Worm (Caenorhabditis elegans): ENCODE measurements around the gene tpk-1.

Gene tpk-1

DNA sequence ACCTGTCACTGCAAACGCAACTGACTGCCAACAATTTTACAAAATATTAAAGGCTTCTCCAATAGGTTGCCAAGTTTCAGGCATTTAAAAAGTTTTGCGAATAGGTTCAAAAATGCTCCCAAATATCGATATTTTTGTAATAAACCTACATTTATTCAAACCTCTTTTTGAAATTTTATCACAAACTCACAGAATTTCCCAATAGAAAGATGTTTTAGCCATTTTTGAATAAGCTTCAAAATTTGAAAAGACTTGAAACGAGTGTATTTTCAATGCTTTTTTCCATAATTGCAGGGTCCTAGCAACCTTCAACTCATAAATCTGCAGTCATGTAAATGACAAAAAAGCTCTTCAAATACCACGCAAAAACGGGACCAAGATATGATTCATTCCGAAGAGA, 29.6 kb upstream of the tpk-1 start:
- TF ChIP-seq F10B5.3 (tag; optimal IDR thresholded peaks at IDR 0.05): no peak
- peak; percentile 55 for TF ChIP-seq aha-1 (tag)
- TF ChIP-seq unc-62 (GFP tag; optimal IDR thresholded peaks at IDR 0.05 in 1 of 2): peak in 1 of 2 experiments; percentile 74
- no peak for TF ChIP-seq unc-62 (tag; optimal IDR thresholded peaks at IDR 0.05)
- no peak for TF ChIP-seq ZK337.2 (GFP tag; IDR thresholded peaks at IDR 0.05)

DNA sequence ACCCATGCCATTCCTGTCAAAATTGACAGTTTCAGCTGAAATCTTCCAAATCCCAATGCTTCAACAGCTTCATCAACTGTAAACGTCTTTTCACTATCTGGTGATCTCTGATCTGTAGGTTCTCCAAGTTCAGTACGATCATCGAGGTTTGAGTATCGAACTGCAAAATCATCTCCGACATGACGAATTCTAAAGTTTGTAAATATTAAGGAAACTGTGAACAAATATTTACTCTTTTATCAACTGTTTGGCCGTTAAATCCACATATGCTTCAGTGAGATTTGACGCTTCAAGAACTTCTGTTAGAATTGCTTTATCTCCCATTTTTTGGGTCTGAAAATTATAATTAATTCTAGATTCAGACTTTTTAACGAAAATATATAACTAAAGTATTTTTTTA, 26.8 kb upstream of the tpk-1 start, which contains the start of gene svop-1:
Gene svop-1, minus strand, starts transcription at position 339 of the 400 bp plus-strand sequence.
- TF ChIP-seq unc-62 (GFP tag; optimal IDR thresholded peaks at IDR 0.05 in 1 of 2) (peak in 1 of 2 experiments; percentile 7), unc-62 (tag; optimal IDR thresholded peaks at IDR 0.05) (no peak), egl-27 (tag; optimal IDR thresholded peaks at IDR 0.05) (no peak)

DNA sequence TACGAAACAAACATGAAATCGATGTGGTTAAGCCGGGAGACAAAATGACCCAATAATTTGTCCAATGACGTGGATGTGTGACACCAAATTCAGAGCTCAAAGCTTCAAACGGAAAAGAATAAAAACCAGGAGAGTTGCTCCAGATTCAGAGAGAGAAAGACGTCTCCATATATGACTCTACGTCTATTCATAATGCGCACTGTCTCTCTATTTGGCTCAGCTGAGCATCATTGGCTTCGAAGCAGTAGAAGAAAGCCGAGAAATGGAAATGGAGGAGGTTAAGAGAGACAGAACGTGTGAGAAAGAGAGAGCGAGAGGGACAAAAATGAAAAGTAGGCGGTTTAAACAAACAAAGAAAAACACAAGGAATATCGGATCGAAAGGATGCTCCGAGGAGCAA, 25.6 kb upstream of the tpk-1 start:
- TF ChIP-seq mdl-1 (tag; optimal IDR thresholded peaks at IDR 0.05) (no peak), fos-1 (tag; optimal IDR thresholded peaks at IDR 0.05) (no peak), unc-62 (GFP tag; optimal IDR thresholded peaks at IDR 0.05 in 1 of 2) (peak in 1 of 2 experiments; percentile 55), unc-62 (tag; optimal IDR thresholded peaks at IDR 0.05) (no peak), cey-2 (tag; optimal IDR thresholded peaks at IDR 0.05; ENCODE audit: borderline replicate concordance, insufficient read depth) (no peak), dpl-1 (GFP tag; optimal IDR thresholded peaks at IDR 0.05) (no peak), hmg-1.1 (GFP tag; IDR thresholded peaks at IDR 0.05) (peak; percentile 24; the same call in 1 of the 2 replicates), nhr-111 (GFP tag; optimal IDR thresholded peaks at IDR 0.05) (no peak), lsy-2 (tag; optimal IDR thresholded peaks at IDR 0.05) (peak in 1 of 2 experiments; percentile 32), ctbp-1 (GFP tag; IDR thresholded peaks at IDR 0.05) (no peak), lin-13 (GFP tag; optimal IDR thresholded peaks at IDR 0.05) (no peak), rbr-2 (tag; optimal IDR thresholded peaks at IDR 0.05) (peak; percentile 33), jun-1 (tag; optimal IDR thresholded peaks at IDR 0.05) (no peak), mep-1 (tag; optimal IDR thresholded peaks at IDR 0.05) (peak; percentile 20), spr-3 (GFP tag; optimal IDR thresholded peaks at IDR 0.05) (no peak), sdz-12 (GFP tag; optimal IDR thresholded peaks at IDR 0.05) (no peak), lir-3 (tag; optimal IDR thresholded peaks at IDR 0.05) (no peak), saeg-2 (GFP tag; IDR thresholded peaks at IDR 0.05) (no peak), tag-97 (GFP tag; IDR thresholded peaks at IDR 0.05) (no peak), egl-27 (tag; optimal IDR thresholded peaks at IDR 0.05) (no peak), nhr-10 (tag; optimal IDR thresholded peaks at IDR 0.05) (no peak), nhr-42 (GFP tag; IDR thresholded peaks at IDR 0.05) (no peak), hlh-30 (tag; optimal IDR thresholded peaks at IDR 0.05; ENCODE audit: insufficient read depth) (peak; percentile 40), daf-8 (GFP tag; IDR thresholded peaks at IDR 0.05) (no peak), dve-1 (tag; optimal IDR thresholded peaks at IDR 0.05; ENCODE audit: insufficient read depth) (peak; percentile 16)

DNA sequence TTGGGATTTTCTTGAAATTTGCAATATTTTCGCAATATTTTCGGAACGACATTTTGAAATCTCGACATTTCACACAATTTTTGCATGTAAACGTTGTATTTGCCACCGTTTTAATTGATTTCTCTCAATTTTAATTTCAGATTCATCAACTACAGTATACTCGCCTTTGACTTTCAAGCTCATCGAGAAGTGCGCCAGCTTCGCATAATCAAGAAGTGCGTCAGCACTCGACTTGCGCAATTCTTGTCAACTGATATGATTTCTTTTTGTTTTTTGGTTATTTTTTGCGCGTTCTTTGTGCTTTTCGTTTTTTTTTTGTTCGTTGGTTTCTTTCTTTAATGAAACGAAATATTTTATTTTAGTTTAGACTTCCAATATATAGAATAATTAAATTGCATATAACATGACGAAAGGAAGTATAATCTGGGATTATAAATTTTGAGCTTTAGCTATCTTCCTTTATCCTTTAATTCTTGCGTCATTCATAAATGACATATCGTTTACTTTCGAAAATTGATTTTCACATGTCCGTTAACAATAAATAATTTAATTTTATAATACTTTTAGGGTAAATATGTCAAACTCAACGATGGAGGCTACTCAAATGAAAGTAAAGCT, 24.7 kb upstream of the tpk-1 start, which contains the start of gene famh-136:
Gene famh-136, plus strand, starts transcription at position 568 of the 618 bp plus-strand sequence.
- TF ChIP-seq aha-1 (tag) (no peak), F49E8.2 (tag; optimal IDR thresholded peaks at IDR 0.05; ENCODE audit: borderline replicate concordance) (peak; percentile 11), Y48G9A.11 (GFP tag; IDR thresholded peaks at IDR 0.05) (no peak), unc-130 (GFP tag; optimal IDR thresholded peaks at IDR 0.05) (peak; percentile 43), ZK546.5 (tag; optimal IDR thresholded peaks at IDR 0.05) (no peak), aly-2 (tag; optimal IDR thresholded peaks at IDR 0.05) (no peak), lin-38 (GFP tag; IDR thresholded peaks at IDR 0.05) (peak; percentile 85), fkh-10 (GFP tag; optimal IDR thresholded peaks at IDR 0.05) (peak; percentile 37), R02D3.7 (tag; optimal IDR thresholded peaks at IDR 0.05) (no peak), hlh-30 (tag; optimal IDR thresholded peaks at IDR 0.05; ENCODE audit: insufficient read depth) (peak; percentile 80), mdl-1 (tag; optimal IDR thresholded peaks at IDR 0.05) (peak in 1 of 2 experiments; percentile 56), spr-3 (GFP tag; optimal IDR thresholded peaks at IDR 0.05) (peak; percentile 38), hif-1 (tag; optimal IDR thresholded peaks at IDR 0.05) (peak in 1 of 2 experiments; percentile 73), fos-1 (tag; optimal IDR thresholded peaks at IDR 0.05) (peak; percentile 35), daf-16 (GFP tag; optimal IDR thresholded peaks at IDR 0.05) (peak; percentile 23 to 78), daf-16 (tag; optimal IDR thresholded peaks at IDR 0.05) (peak; percentile 78), dmd-9 (GFP tag; IDR thresholded peaks at IDR 0.05) (no peak), nhr-42 (GFP tag; IDR thresholded peaks at IDR 0.05) (peak; percentile 64; the same call in 1 of the 2 replicates), ctbp-1 (GFP tag; IDR thresholded peaks at IDR 0.05) (peak; percentile 80), mes-2 (tag; optimal IDR thresholded peaks at IDR 0.05; ENCODE audit: poor library complexity, severe bottlenecking) (peak; percentile 85), nhr-6 (tag; optimal IDR thresholded peaks at IDR 0.05) (peak; percentile 65), unc-62 (GFP tag; optimal IDR thresholded peaks at IDR 0.05 in 1 of 2) (peak in 1 of 2 experiments; percentile 99), unc-62 (tag; optimal IDR thresholded peaks at IDR 0.05) (no peak), saeg-2 (GFP tag; IDR thresholded peaks at IDR 0.05) (0 out of 2 replicates have a peak, but pooled peaks have one; percentile 56), tag-97 (GFP tag; IDR thresholded peaks at IDR 0.05) (no peak), nhr-48 (tag; optimal IDR thresholded peaks at IDR 0.05) (peak; percentile 79)
